Fruit fly (Drosophila melanogaster) whole organism, embryonic: Measurements from ENCODE around the gene FIG4.

Experiments
- Antp ChIP-seq: fragments of 200-800 bp; sonication (Bioruptor generic); optimal IDR thresholded peaks from 3 replicates; lab custom pipeline; 2016; ENCODE audit warnings: missing biosample characterization, missing genetic modification characterization
- CG10267 ChIP-seq: fragments of 200-800 bp; sonication (Bioruptor generic); optimal IDR thresholded peaks from 2 replicates; lab custom pipeline; 2018; ENCODE audit warnings: missing biosample characterization, mild to moderate bottlenecking, missing genetic modification characterization, moderate library complexity
- CG10431 ChIP-seq: fragments of 200-800 bp; sonication (Bioruptor generic); optimal IDR thresholded peaks from 3 replicates; lab custom pipeline; 2018; ENCODE audit warnings: missing biosample characterization, mild to moderate bottlenecking, missing genetic modification characterization
- CG11247 ChIP-seq: fragments of 200-800 bp; sonication (Bioruptor generic); IDR thresholded peaks from 2 replicates; pipeline ENCODE4 v1.3.6; 2022; ENCODE audit warnings: missing biosample characterization, missing genetic modification characterization
- CG11504 ChIP-seq: fragments of 200-800 bp; sonication (Bioruptor generic); optimal IDR thresholded peaks from 3 replicates; lab custom pipeline; 2019; ENCODE audit warnings: missing biosample characterization, mild to moderate bottlenecking, missing genetic modification characterization, moderate library complexity
- CG11695 ChIP-seq: fragments of 200-800 bp; sonication (Bioruptor generic); IDR thresholded peaks from 3 replicates; pipeline ENCODE4 v1.3.6; 2022; ENCODE audit warnings: missing biosample characterization, missing genetic modification characterization
- CG13287 ChIP-seq: fragments of 200-800 bp; sonication (Bioruptor generic); IDR thresholded peaks from 2 replicates; pipeline ENCODE4 v1.3.6; 2022; ENCODE audit warnings: missing biosample characterization, missing genetic modification characterization; ENCODE audit not compliant: partially characterized antibody
- CG13424 ChIP-seq: fragments of 200-800 bp; sonication (Bioruptor generic); optimal IDR thresholded peaks from 2 replicates; lab custom pipeline; 2019; ENCODE audit warnings: missing biosample characterization, mild to moderate bottlenecking, missing genetic modification characterization, moderate library complexity
- CG15011 ChIP-seq: fragments of 200-800 bp; sonication (Bioruptor generic); optimal IDR thresholded peaks from 3 replicates; lab custom pipeline; 2018; ENCODE audit warnings: missing biosample characterization, mild to moderate bottlenecking, missing genetic modification characterization
- CG1603 ChIP-seq: fragments of 200-800 bp; sonication (Bioruptor generic); optimal IDR thresholded peaks from 2 replicates; lab custom pipeline; 2019; ENCODE audit warnings: missing biosample characterization, mild to moderate bottlenecking, missing genetic modification characterization, moderate library complexity
- CG1832 ChIP-seq: fragments of 200-800 bp; sonication (Bioruptor generic); optimal IDR thresholded peaks from 2 replicates; lab custom pipeline; 2017; ENCODE audit warnings: missing biosample characterization, mild to moderate bottlenecking, missing genetic modification characterization, inconsistent platforms
- CG18599 ChIP-seq: fragments of 200-800 bp; sonication (Bioruptor generic); optimal IDR thresholded peaks from 3 replicates; lab custom pipeline; 2017; ENCODE audit warnings: missing biosample characterization, missing genetic modification characterization, mild to moderate bottlenecking, moderate library complexity, missing genetic modification reagents
- CG2199 ChIP-seq: fragments of 200-800 bp; sonication (Bioruptor generic); IDR thresholded peaks from 3 replicates; pipeline ENCODE4 v1.3.6; 2022; ENCODE audit warnings: missing biosample characterization, missing genetic modification characterization
- CG2202 ChIP-seq: fragments of 200-800 bp; sonication (Bioruptor generic); optimal IDR thresholded peaks from 2 replicates; lab custom pipeline; 2018; ENCODE audit warnings: missing biosample characterization, mild to moderate bottlenecking, missing genetic modification characterization
- CG3065 ChIP-seq: fragments of 200-800 bp; sonication (Bioruptor generic); optimal IDR thresholded peaks from 2 replicates; lab custom pipeline; 2016; ENCODE audit warnings: missing biosample characterization, missing genetic modification characterization
- CG4424 ChIP-seq: fragments of 200-800 bp; sonication (Bioruptor generic); optimal IDR thresholded peaks from 3 replicates; lab custom pipeline; 2016; ENCODE audit warnings: missing biosample characterization, missing genetic modification characterization
- CG4617 ChIP-seq: fragments of 200-800 bp; sonication (Bioruptor generic); optimal IDR thresholded peaks from 3 replicates; lab custom pipeline; 2016; ENCODE audit warnings: missing biosample characterization, missing genetic modification characterization, borderline replicate concordance
- CG6689 ChIP-seq: fragments of 200-800 bp; sonication (Bioruptor generic); IDR thresholded peaks from 2 replicates; pipeline ENCODE4 v1.3.6; 2022; ENCODE audit warnings: missing biosample characterization, missing genetic modification characterization
- CG6791 ChIP-seq: fragments of 200-800 bp; sonication (Bioruptor generic); IDR thresholded peaks from 3 replicates; pipeline ENCODE4 v1.3.6; 2022; ENCODE audit warnings: missing biosample characterization, missing genetic modification characterization; ENCODE audit not compliant: partially characterized antibody
- CG7786 ChIP-seq: fragments of 200-800 bp; sonication (Bioruptor generic); optimal IDR thresholded peaks from 2 replicates; lab custom pipeline; 2016; ENCODE audit warnings: missing biosample characterization, missing genetic modification characterization
- CG8281 ChIP-seq: fragments of 200-800 bp; sonication (Bioruptor generic); optimal IDR thresholded peaks from 2 replicates; lab custom pipeline; 2018; ENCODE audit warnings: missing biosample characterization, mild to moderate bottlenecking, missing genetic modification characterization, moderate library complexity
- CG9437 ChIP-seq: fragments of 200-800 bp; sonication (Bioruptor generic); optimal IDR thresholded peaks from 2 replicates; lab custom pipeline; 2018; ENCODE audit warnings: missing biosample characterization, mild to moderate bottlenecking, missing genetic modification characterization
- CoRest ChIP-seq: fragments of 200-800 bp; sonication (Bioruptor generic); optimal IDR thresholded peaks from 3 replicates; lab custom pipeline; 2018; ENCODE audit warnings: missing biosample characterization, mild to moderate bottlenecking, missing genetic modification characterization, moderate library complexity
- Doc3 ChIP-seq: fragments of 200-800 bp; sonication (Bioruptor generic); IDR thresholded peaks from 3 replicates; pipeline ENCODE4 v1.3.6; 2022; ENCODE audit warnings: missing biosample characterization, missing genetic modification characterization; ENCODE audit not compliant: partially characterized antibody
- Dp ChIP-seq: fragments of 200-800 bp; sonication (Bioruptor generic); optimal IDR thresholded peaks from 2 replicates; lab custom pipeline; 2018; ENCODE audit warnings: missing biosample characterization, mild to moderate bottlenecking, missing genetic modification characterization, moderate library complexity
- Dref ChIP-seq: fragments of 200-800 bp; sonication (Bioruptor generic); IDR thresholded peaks from 2 replicates; pipeline ENCODE4 v1.3.6; 2022; ENCODE audit warnings: missing biosample characterization, missing genetic modification characterization
- E2f2 ChIP-seq: fragments of 200-800 bp; sonication (Bioruptor generic); IDR thresholded peaks from 2 replicates; pipeline ENCODE4 v1.3.6; 2022; ENCODE audit warnings: missing biosample characterization, missing genetic modification characterization
- Eip74EF ChIP-seq, 2 experiments: fragments of 200-800 bp in 1 of 2; fragments of >200 bp in 1 of 2; sonication (Bioruptor generic) in 1 of 2; optimal IDR thresholded peaks; 2 replicates each; lab custom pipeline; 2017 to 2019; ENCODE audit warnings: missing biosample characterization in 2 of 2, missing genetic modification characterization in 2 of 2, mild to moderate bottlenecking in 1 of 2, moderate library complexity in 1 of 2
- H2.0 ChIP-seq: fragments of 200-800 bp; sonication (Bioruptor generic); IDR thresholded peaks from 2 replicates; pipeline ENCODE4 v1.3.6; 2022; ENCODE audit warnings: missing biosample characterization, missing genetic modification characterization
- HLH4C ChIP-seq: fragments of 200-800 bp; sonication (Bioruptor generic); IDR thresholded peaks from 3 replicates; pipeline ENCODE4 v1.3.6; 2022; ENCODE audit warnings: missing biosample characterization, missing genetic modification characterization; ENCODE audit not compliant: partially characterized antibody
- Hr51 ChIP-seq, 2 experiments: fragments of 200-800 bp; sonication (Bioruptor generic); optimal IDR thresholded peaks; 2 replicates in 1 of 2; 3 replicates in 1 of 2; lab custom pipeline; 2016 to 2018; ENCODE audit warnings: missing biosample characterization in 2 of 2, missing genetic modification characterization in 2 of 2, mild to moderate bottlenecking in 1 of 2, moderate library complexity in 1 of 2
- MBD-R2 ChIP-seq: fragments of 200-800 bp; sonication (Bioruptor generic); IDR thresholded peaks from 2 replicates; pipeline ENCODE4 v1.3.6; 2022; ENCODE audit warnings: missing biosample characterization, missing genetic modification characterization
- MESR4 ChIP-seq: fragments of 200-800 bp; sonication (Bioruptor generic); optimal IDR thresholded peaks from 2 replicates; lab custom pipeline; 2018; ENCODE audit warnings: missing biosample characterization, mild to moderate bottlenecking, missing genetic modification characterization, moderate library complexity
- Six4 ChIP-seq: fragments of 200-800 bp; sonication (Bioruptor generic); optimal IDR thresholded peaks from 2 replicates; lab custom pipeline; 2016; ENCODE audit warnings: missing biosample characterization, missing genetic modification characterization
- amos ChIP-seq: fragments of 200-800 bp; sonication (Bioruptor generic); IDR thresholded peaks from 2 replicates; pipeline ENCODE4 v1.3.6; 2022; ENCODE audit warnings: missing biosample characterization, missing genetic modification characterization; ENCODE audit not compliant: partially characterized antibody
- ash1 ChIP-seq: fragments of 200-800 bp; sonication (Bioruptor generic); optimal IDR thresholded peaks from 2 replicates; lab custom pipeline; 2018; ENCODE audit warnings: missing biosample characterization, mild to moderate bottlenecking, missing genetic modification characterization
- dmrt99B ChIP-seq: fragments of 200-800 bp; sonication (Bioruptor generic); optimal IDR thresholded peaks from 2 replicates; lab custom pipeline; 2018; ENCODE audit warnings: missing biosample characterization, mild to moderate bottlenecking, missing genetic modification characterization, moderate library complexity
- exex ChIP-seq: fragments of 200-800 bp; sonication (Bioruptor generic); optimal IDR thresholded peaks from 4 replicates; lab custom pipeline; 2018; ENCODE audit warnings: missing biosample characterization, mild to moderate bottlenecking, missing genetic modification characterization, moderate library complexity
- fd96Cb ChIP-seq: fragments of 200-800 bp; sonication (Bioruptor generic); optimal IDR thresholded peaks from 2 replicates; lab custom pipeline; 2018; ENCODE audit warnings: missing biosample characterization, mild to moderate bottlenecking, missing genetic modification characterization, moderate library complexity
- gfzf ChIP-seq: fragments of 200-800 bp; sonication (Bioruptor generic); optimal IDR thresholded peaks from 2 replicates; lab custom pipeline; 2016; ENCODE audit warnings: missing biosample characterization, mild to moderate bottlenecking, missing genetic modification characterization, moderate library complexity
- grn ChIP-seq: fragments of 200-800 bp; sonication (Bioruptor generic); optimal IDR thresholded peaks from 3 replicates; lab custom pipeline; 2017; ENCODE audit warnings: missing biosample characterization, missing genetic modification characterization
- hbn ChIP-seq: fragments of 200-800 bp; sonication (Bioruptor generic); IDR thresholded peaks from 2 replicates; pipeline ENCODE4 v1.3.6; 2022; ENCODE audit warnings: missing biosample characterization, missing genetic modification characterization; ENCODE audit not compliant: partially characterized antibody
- inv ChIP-seq: fragments of 200-800 bp; sonication (Bioruptor generic); IDR thresholded peaks from 2 replicates; pipeline ENCODE4 v1.3.6; 2022; ENCODE audit warnings: missing biosample characterization, missing genetic modification characterization; ENCODE audit not compliant: partially characterized antibody
- pho ChIP-seq: fragments of 200-800 bp; sonication (Bioruptor generic); optimal IDR thresholded peaks from 2 replicates; lab custom pipeline; 2016; ENCODE audit warnings: missing biosample characterization, missing genetic modification characterization
- psq ChIP-seq: fragments of 200-800 bp; sonication (Bioruptor generic); optimal IDR thresholded peaks from 2 replicates; lab custom pipeline; 2017; ENCODE audit warnings: missing biosample characterization, missing genetic modification characterization
- trem ChIP-seq: fragments of 200-800 bp; optimal IDR thresholded peaks from 3 replicates; lab custom pipeline; 2019; ENCODE audit warnings: missing biosample characterization, mild to moderate bottlenecking, missing genetic modification characterization, moderate library complexity
- vfl ChIP-seq: fragments of 200-800 bp; sonication (Bioruptor generic); optimal IDR thresholded peaks from 2 replicates; lab custom pipeline; 2016; ENCODE audit warnings: missing biosample characterization, missing genetic modification characterization
- vnd ChIP-seq: fragments of 200-800 bp; sonication (Bioruptor generic); IDR thresholded peaks from 3 replicates; pipeline ENCODE4 v1.3.6; 2022; ENCODE audit warnings: missing biosample characterization, missing genetic modification characterization; ENCODE audit not compliant: partially characterized antibody

Gene FIG4

dm6 chr2L:4442010-4442587 is 22.9 kb upstream of the FIG4 start, which contains the start of the genes Sfp24F and CG15432 (continued):
- TF ChIP-seq pho (GFP tag; lab: Kevin White, UChicago) (no peak), CG10267 (peak; percentile 26), CG6791 (GFP tag; lab: Robert Waterston, UW) (peak; percentile 61; the same call in 1 of the 3 replicates), Dp (GFP tag; lab: Kevin White, UChicago) (peak; percentile 67), CG11695 (GFP tag; lab: Robert Waterston, UW) (no peak), CG9437 (peak; percentile 94), vfl (GFP tag; lab: Kevin White, UChicago) (no peak), MBD-R2 (GFP tag; lab: Robert Waterston, UW) (peak; percentile 87), CG1603 (tag; lab: Kevin White, UChicago) (peak; percentile 99), vnd (GFP tag; lab: Robert Waterston, UW) (0 out of 3 replicates have a peak, but pooled peaks have one; percentile 29), CG4424 (GFP tag; lab: Kevin White, UChicago) (no peak), E2f2 (peak; percentile 76), ash1 (no peak), CG2202 (tag; lab: Kevin White, UChicago) (no peak), CG1832 (no peak), CG2199 (GFP tag; lab: Robert Waterston, UW) (no peak), CG13424 (tag; lab: Kevin White, UChicago) (no peak), hbn (peak; percentile 46), psq (GFP tag; lab: Kevin White, UChicago) (no peak), CG18599 (GFP tag; lab: Kevin White, UChicago) (no peak), fd96Cb (tag; lab: Kevin White, UChicago) (no peak), exex (tag; lab: Kevin White, UChicago) (no peak), HLH4C (peak; percentile 73), MESR4 (GFP tag; lab: Kevin White, UChicago) (peak; percentile 30), grn (GFP tag; lab: Kevin White, UChicago) (no peak), CG3065 (GFP tag; lab: Kevin White, UChicago) (no peak), CG6689 (GFP tag; lab: Robert Waterston, UW) (no peak), trem (tag; lab: Kevin White, UChicago) (peak; percentile 43), gfzf (GFP tag; lab: Kevin White, UChicago) (peak; percentile 32), CG11247 (no peak), Six4 (no peak), Hr51 (GFP tag; optimal IDR thresholded peaks at IDR 0.05; lab: Kevin White, UChicago) (no peak), dmrt99B (tag; lab: Kevin White, UChicago) (no peak), Eip74EF (GFP tag; optimal IDR thresholded peaks at IDR 0.05; lab: Kevin White, UChicago) (no peak), CoRest (tag; lab: Kevin White, UChicago) (no peak), amos (GFP tag; lab: Robert Waterston, UW) (peak; percentile 55; the same call in 1 of the 2 replicates), CG8281 (tag; lab: Kevin White, UChicago) (no peak), CG10431 (GFP tag; lab: Kevin White, UChicago) (no peak), Dref (GFP tag; lab: Robert Waterston, UW) (peak; percentile 83), CG11504 (tag; lab: Kevin White, UChicago) (no peak), CG7786 (no peak), H2.0 (GFP tag; lab: Robert Waterston, UW) (no peak), Doc3 (0 out of 3 replicates have a peak, but pooled peaks have one; percentile 34), Antp (GFP tag; lab: Kevin White, UChicago) (no peak), CG13287 (GFP tag; lab: Robert Waterston, UW) (peak; percentile 77), CG4617 (GFP tag; lab: Kevin White, UChicago) (peak; percentile 38), CG15011 (GFP tag; lab: Kevin White, UChicago) (no peak), inv (GFP tag; lab: Robert Waterston, UW) (no peak)
